Worm (Caenorhabditis elegans) whole organism, midembryonic: ENCODE results near the gene hecd-1.

Experiments
- T22C8.4 ChIP-seq: fragments of 200-800 bp; sonication (Bioruptor generic); IDR thresholded peaks from 2 replicates; pipeline ENCODE4 v1.3.6; 2022; ENCODE audit warnings: missing genetic modification characterization, missing compliant biosample characterization
- cog-1 ChIP-seq: sonication (generic microtip); optimal IDR thresholded peaks from 2 replicates; lab custom pipeline; 2016; ENCODE audit warnings: missing genetic modification characterization, missing compliant biosample characterization
- flt-1 ChIP-seq: fragments of 200-800 bp; sonication (Bioruptor generic); IDR thresholded peaks from 2 replicates; pipeline ENCODE4 v1.3.6; 2022; ENCODE audit warnings: missing genetic modification characterization, missing compliant biosample characterization
- klf-2 ChIP-seq: fragments of 200-800 bp; sonication (Bioruptor generic); conservative IDR thresholded peaks from 2 replicates; pipeline ENCODE4 v1.3.6; 2022; ENCODE audit warnings: missing genetic modification reagents, missing genetic modification characterization, missing compliant biosample characterization
- med-1 ChIP-seq: sonication (generic microtip); optimal IDR thresholded peaks from 2 replicates; lab custom pipeline; 2017; ENCODE audit warnings: missing genetic modification characterization, mild to moderate bottlenecking, missing compliant biosample characterization, antibody characterized with exemption, missing genetic modification reagents; ENCODE audit not compliant: insufficient read depth
- ref-1 ChIP-seq: fragments of 200-800 bp; sonication (Bioruptor generic); conservative IDR thresholded peaks from 2 replicates; pipeline ENCODE4 v1.3.6; 2022; ENCODE audit warnings: missing genetic modification reagents, missing genetic modification characterization, missing compliant biosample characterization
- tab-1 ChIP-seq: fragments of 200-800 bp; sonication (Bioruptor generic); IDR thresholded peaks from 2 replicates; pipeline ENCODE4 v1.3.6; 2022; ENCODE audit warnings: missing genetic modification characterization, missing compliant biosample characterization
- ztf-23 ChIP-seq: fragments of 200-800 bp; sonication (Bioruptor generic); IDR thresholded peaks from 2 replicates; pipeline ENCODE4 v1.3.6; 2022; ENCODE audit warnings: missing genetic modification reagents, missing genetic modification characterization, missing compliant biosample characterization
- ztf-29 ChIP-seq: fragments of 200-800 bp; sonication (Bioruptor generic); IDR thresholded peaks from 2 replicates; pipeline ENCODE4 v1.3.6; 2022; ENCODE audit warnings: missing genetic modification reagents, missing genetic modification characterization, missing compliant biosample characterization

hecd-1 gene

ce11 chrIV:7144670-7145257 lies at the start of gene hecd-1:
TSS of gene hecd-1 (minus strand) at chrIV:7144720.
- TF ChIP-seq cog-1 (tag; lab: Kevin White, UChicago), result no peak
- TF ChIP-seq tab-1 (GFP tag; lab: Robert Waterston, UW), result no peak
- no peak for TF ChIP-seq T22C8.4 (GFP tag; lab: Robert Waterston, UW)
- TF ChIP-seq flt-1 (GFP tag; lab: Robert Waterston, UW), result no peak
- no peak for TF ChIP-seq ztf-29 (GFP tag; lab: Robert Waterston, UW)
- TF ChIP-seq ref-1 (GFP tag; lab: Robert Waterston, UW), result no peak
- no peak for TF ChIP-seq med-1 (GFP tag; lab: Kevin White, UChicago)
- no peak for TF ChIP-seq ztf-23 (GFP tag; lab: Robert Waterston, UW)
- no peak for TF ChIP-seq klf-2 (GFP tag; lab: Robert Waterston, UW)

ce11 chrIV:7191745-7192144 lies 47.2 kb upstream of the hecd-1 start, which contains the start of gene R13A1.5:
TSS of gene R13A1.5 (minus strand) at chrIV:7191845.
- TF ChIP-seq T22C8.4 (GFP tag; lab: Robert Waterston, UW), result no peak
- TF ChIP-seq cog-1 (tag; lab: Kevin White, UChicago), result no peak
- TF ChIP-seq flt-1 (GFP tag; lab: Robert Waterston, UW), result no peak
- no peak for TF ChIP-seq ref-1 (GFP tag; lab: Robert Waterston, UW)
- no peak for TF ChIP-seq klf-2 (GFP tag; lab: Robert Waterston, UW)
- no peak for TF ChIP-seq ztf-29 (GFP tag; lab: Robert Waterston, UW)
- no peak for TF ChIP-seq ztf-23 (GFP tag; lab: Robert Waterston, UW)

ce11 chrIV:7190409-7190808 lies 45.9 kb upstream of the hecd-1 start:
- TF ChIP-seq ref-1 (GFP tag; lab: Robert Waterston, UW), result no peak
- TF ChIP-seq ztf-29 (GFP tag; lab: Robert Waterston, UW), result no peak
- no peak for TF ChIP-seq med-1 (GFP tag; lab: Kevin White, UChicago)

ce11 chrIV:7188528-7189422 lies 44.3 kb upstream of the hecd-1 start, which contains the start of gene srlf-7:
TSS of gene srlf-7 (plus strand) at chrIV:7189287.
- TF ChIP-seq tab-1 (GFP tag; lab: Robert Waterston, UW), result no peak
- no peak for TF ChIP-seq cog-1 (tag; lab: Kevin White, UChicago)
- TF ChIP-seq med-1 (GFP tag; lab: Kevin White, UChicago), result no peak
- TF ChIP-seq ref-1 (GFP tag; lab: Robert Waterston, UW), result no peak
- no peak for TF ChIP-seq klf-2 (GFP tag; lab: Robert Waterston, UW)
- no peak for TF ChIP-seq ztf-23 (GFP tag; lab: Robert Waterston, UW)
- no peak for TF ChIP-seq T22C8.4 (GFP tag; lab: Robert Waterston, UW)
- no peak for TF ChIP-seq ztf-29 (GFP tag; lab: Robert Waterston, UW)

ce11 chrIV:7188030-7188429 lies 43.5 kb upstream of the hecd-1 start, which contains the start of gene C42D4.13:
TSS of gene C42D4.13 (minus strand) at chrIV:7188130.
- TF ChIP-seq flt-1 (GFP tag; lab: Robert Waterston, UW) (no peak), ztf-29 (GFP tag; lab: Robert Waterston, UW) (no peak), T22C8.4 (GFP tag; lab: Robert Waterston, UW) (no peak), klf-2 (GFP tag; lab: Robert Waterston, UW) (no peak), ref-1 (GFP tag; lab: Robert Waterston, UW) (no peak), tab-1 (GFP tag; lab: Robert Waterston, UW) (no peak), cog-1 (tag; lab: Kevin White, UChicago) (no peak), med-1 (GFP tag; lab: Kevin White, UChicago) (no peak), ztf-23 (GFP tag; lab: Robert Waterston, UW) (no peak)

- TF ChIP-seq klf-2 (GFP tag; lab: Robert Waterston, UW), result no peak
- TF ChIP-seq ztf-23 (GFP tag; lab: Robert Waterston, UW), result no peak
- no peak for TF ChIP-seq med-1 (GFP tag; lab: Kevin White, UChicago)
- TF ChIP-seq ref-1 (GFP tag; lab: Robert Waterston, UW), result no peak
- no peak for TF ChIP-seq tab-1 (GFP tag; lab: Robert Waterston, UW)
- no peak for TF ChIP-seq ztf-29 (GFP tag; lab: Robert Waterston, UW)
- TF ChIP-seq flt-1 (GFP tag; lab: Robert Waterston, UW), result no peak
- no peak for TF ChIP-seq cog-1 (tag; lab: Kevin White, UChicago)
- TF ChIP-seq T22C8.4 (GFP tag; lab: Robert Waterston, UW), result no peak
Measured at ce11 chrIV:7186756-7187155, 42.2 kb upstream of the hecd-1 start, which contains the start of gene str-249. TSS of gene str-249 (minus strand) at chrIV:7186856.

- TF ChIP-seq cog-1 (tag; lab: Kevin White, UChicago), result no peak
- no peak for TF ChIP-seq klf-2 (GFP tag; lab: Robert Waterston, UW)
- TF ChIP-seq flt-1 (GFP tag; lab: Robert Waterston, UW), result no peak
- TF ChIP-seq T22C8.4 (GFP tag; lab: Robert Waterston, UW), result no peak
- no peak for TF ChIP-seq tab-1 (GFP tag; lab: Robert Waterston, UW)
- TF ChIP-seq ref-1 (GFP tag; lab: Robert Waterston, UW), result no peak
- TF ChIP-seq ztf-23 (GFP tag; lab: Robert Waterston, UW), result no peak
- no peak for TF ChIP-seq ztf-29 (GFP tag; lab: Robert Waterston, UW)
- TF ChIP-seq med-1 (GFP tag; lab: Kevin White, UChicago), result no peak
Measured at ce11 chrIV:7184597-7184996, 40.1 kb upstream of the hecd-1 start, which contains the start of gene clec-179. TSS of gene clec-179 (minus strand) at chrIV:7184697.

ce11 chrIV:7182818-7183217 lies 38.3 kb upstream of the hecd-1 start:
- TF ChIP-seq flt-1 (GFP tag; lab: Robert Waterston, UW) (no peak), ztf-29 (GFP tag; lab: Robert Waterston, UW) (no peak)
